Worm (Caenorhabditis elegans): ENCODE measurements around the gene skr-6.

DNA sequence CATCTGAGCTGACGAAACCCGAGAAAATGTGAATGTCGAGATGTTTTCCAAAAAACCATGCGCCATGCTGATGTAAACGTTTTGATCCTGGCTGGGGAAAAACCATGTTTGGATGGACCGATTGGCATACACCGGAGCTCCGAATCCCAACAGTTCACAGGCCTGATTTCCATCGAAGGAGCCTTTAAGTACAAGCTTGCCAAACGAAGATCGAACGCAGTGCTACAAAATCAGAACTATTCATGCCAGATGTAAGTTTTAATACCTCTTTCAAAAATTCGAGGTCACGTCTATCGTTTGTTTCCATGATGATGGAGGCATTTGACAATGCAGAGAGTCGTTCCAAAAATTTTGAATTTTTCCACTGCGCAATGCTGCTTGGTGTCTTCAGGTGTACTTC lies 34.0 kb downstream of the skr-6 start:
- TF ChIP-seq ama-1 (optimal IDR thresholded peaks at IDR 0.05), result no peak
- TF ChIP-seq odd-2 (tag; optimal IDR thresholded peaks at IDR 0.05), result no peak
- no peak for TF ChIP-seq ceh-24 (tag; optimal IDR thresholded peaks at IDR 0.05)
- TF ChIP-seq pha-4 (tag; optimal IDR thresholded peaks at IDR 0.05), result no peak
